Fruit fly (Drosophila melanogaster): Measurements from ENCODE around the gene Tk.

Gene Tk

dm6 chr3R:11967262-11968029, 37.8 kb downstream of the Tk start, which contains the start of the genes CG12213 and GC1 (continued):
- TF ChIP-seq tna (GFP tag; IDR thresholded peaks at IDR 0.05; ENCODE audit: partially characterized antibody) = peak; percentile 97
- no peak for TF ChIP-seq p53 (GFP tag; optimal IDR thresholded peaks at IDR 0.05)
- peak; percentile 81 for TF ChIP-seq E2f2 (GFP tag; IDR thresholded peaks at IDR 0.05)
- TF ChIP-seq bsh (GFP tag; optimal IDR thresholded peaks at IDR 0.05) = no peak
- TF ChIP-seq bab2 (GFP tag; optimal IDR thresholded peaks at IDR 0.05) = no peak
- TF ChIP-seq CG6272 (GFP tag; IDR thresholded peaks at IDR 0.05) = no peak
- TF ChIP-seq Ada2b (GFP tag; IDR thresholded peaks at IDR 0.05) = no peak
- peak; percentile 11 for TF ChIP-seq CG2678 (tag; optimal IDR thresholded peaks at IDR 0.05)
- TF ChIP-seq wor (GFP tag; IDR thresholded peaks at IDR 0.05) = no peak
- peak; percentile 26 for TF ChIP-seq Jarid2 (GFP tag; optimal IDR thresholded peaks at IDR 0.05)
- no peak for TF ChIP-seq tx (GFP tag; optimal IDR thresholded peaks at IDR 0.05)
- peak; percentile 45 for TF ChIP-seq CG4854 (GFP tag; optimal IDR thresholded peaks at IDR 0.05)
- peak; percentile 30 for TF ChIP-seq zen (tag; optimal IDR thresholded peaks at IDR 0.05)
- no peak for TF ChIP-seq Usf (GFP tag; optimal IDR thresholded peaks at IDR 0.05)
- peak; percentile 12 for TF ChIP-seq CG1647 (GFP tag; optimal IDR thresholded peaks at IDR 0.05)
- no peak for TF ChIP-seq psq (GFP tag; optimal IDR thresholded peaks at IDR 0.05)
- TF ChIP-seq mam (GFP tag; optimal IDR thresholded peaks at IDR 0.05) = peak; percentile 52
- no peak for TF ChIP-seq HLH3B (GFP tag; IDR thresholded peaks at IDR 0.05)
- TF ChIP-seq mld (GFP tag; IDR thresholded peaks at IDR 0.05; ENCODE audit: partially characterized antibody) = peak; percentile 94
- TF ChIP-seq eve (GFP tag; optimal IDR thresholded peaks at IDR 0.05) = no peak
- TF ChIP-seq knrl (GFP tag; IDR thresholded peaks at IDR 0.05; ENCODE audit: partially characterized antibody) = peak; percentile 99
- TF ChIP-seq Spps (tag; optimal IDR thresholded peaks at IDR 0.05) = no peak
- TF ChIP-seq esg (GFP tag; conservative IDR thresholded peaks at IDR 0.05) = no peak
- TF ChIP-seq CG8388 (GFP tag; optimal IDR thresholded peaks at IDR 0.05) = peak; percentile 4
- no peak for TF ChIP-seq CG7786 (GFP tag; optimal IDR thresholded peaks at IDR 0.05)
- TF ChIP-seq CG18619 (GFP tag; optimal IDR thresholded peaks at IDR 0.05) = no peak
- TF ChIP-seq gcm2 (GFP tag; optimal IDR thresholded peaks at IDR 0.05) = no peak
- TF ChIP-seq danr (GFP tag; IDR thresholded peaks at IDR 0.05) = no peak
- peak; percentile 34 for TF ChIP-seq ems (GFP tag; optimal IDR thresholded peaks at IDR 0.05)
- peak; percentile 58 for TF ChIP-seq CG2712 (tag; optimal IDR thresholded peaks at IDR 0.05)
- TF ChIP-seq Dll (GFP tag; IDR thresholded peaks at IDR 0.05; ENCODE audit: partially characterized antibody) = peak; percentile 99
- TF ChIP-seq CG10431 (GFP tag; optimal IDR thresholded peaks at IDR 0.05) = no peak
- TF ChIP-seq CG15601 (tag; optimal IDR thresholded peaks at IDR 0.05) = peak; percentile 53
- peak; percentile 35 for TF ChIP-seq CG13624 (GFP tag; optimal IDR thresholded peaks at IDR 0.05)
- TF ChIP-seq Deaf1 (tag; optimal IDR thresholded peaks at IDR 0.05) = peak; percentile 9
- TF ChIP-seq ewg (GFP tag; optimal IDR thresholded peaks at IDR 0.05) = peak; percentile 8
- no peak for TF ChIP-seq emc (GFP tag; optimal IDR thresholded peaks at IDR 0.05)
- peak; percentile 35; the same call in 1 of the 2 replicates for TF ChIP-seq Rfx (GFP tag; IDR thresholded peaks at IDR 0.05)
- no peak for TF ChIP-seq CG7928 (GFP tag; optimal IDR thresholded peaks at IDR 0.05)
- no peak for TF ChIP-seq Hey (tag; optimal IDR thresholded peaks at IDR 0.05)
- TF ChIP-seq stc (GFP tag; IDR thresholded peaks at IDR 0.05) = no peak
- no peak for TF ChIP-seq CG12071 (GFP tag; optimal IDR thresholded peaks at IDR 0.05)
- TF ChIP-seq CG2199 (GFP tag; IDR thresholded peaks at IDR 0.05) = no peak
- TF ChIP-seq sqz (GFP tag; optimal IDR thresholded peaks at IDR 0.05) = peak; percentile 60
- TF ChIP-seq CG12299 (tag; optimal IDR thresholded peaks at IDR 0.05) = peak; percentile 24
- no peak for TF ChIP-seq CG11695 (GFP tag; IDR thresholded peaks at IDR 0.05)
- TF ChIP-seq ac (GFP tag; optimal IDR thresholded peaks at IDR 0.05) = no peak
- no peak; the same call in 1 of the 2 replicates for TF ChIP-seq sob (GFP tag; IDR thresholded peaks at IDR 0.05)
- 0 out of 3 replicates have a peak, but pooled peaks have one; percentile 21 for TF ChIP-seq Dbx (GFP tag; IDR thresholded peaks at IDR 0.05)
- TF ChIP-seq luna (GFP tag; optimal IDR thresholded peaks at IDR 0.05) = no peak
